Fruit fly (Drosophila melanogaster) whole organism, embryonic: Measurements from ENCODE around the gene RpL24-like.
A peak's percentile ranks its signal among the peaks of the same experiment; 100 is the strongest.

Experiments
- Abd-B ChIP-seq: fragments of 200-800 bp; sonication (Bioruptor generic); optimal IDR thresholded peaks from 2 replicates; lab custom pipeline; 2018; ENCODE audit warnings: missing biosample characterization, mild to moderate bottlenecking, missing genetic modification characterization, moderate library complexity
- Bdp1 ChIP-seq: fragments of 200-800 bp; sonication (Bioruptor generic); optimal IDR thresholded peaks from 3 replicates; lab custom pipeline; 2016; ENCODE audit warnings: missing biosample characterization, missing genetic modification characterization
- C15 ChIP-seq: fragments of 200-800 bp; sonication (Bioruptor generic); IDR thresholded peaks from 3 replicates; pipeline ENCODE4 v1.3.6; 2022; ENCODE audit warnings: missing biosample characterization, missing genetic modification characterization
- CG1024 ChIP-seq: fragments of 200-800 bp; sonication (Bioruptor generic); IDR thresholded peaks from 2 replicates; pipeline ENCODE4 v1.3.6; 2022; ENCODE audit warnings: missing biosample characterization, missing genetic modification characterization
- CG10431 ChIP-seq: fragments of 200-800 bp; sonication (Bioruptor generic); optimal IDR thresholded peaks from 3 replicates; lab custom pipeline; 2018; ENCODE audit warnings: missing biosample characterization, mild to moderate bottlenecking, missing genetic modification characterization
- CG10543 ChIP-seq: fragments of 200-800 bp; sonication (Bioruptor generic); optimal IDR thresholded peaks from 3 replicates; lab custom pipeline; 2017; ENCODE audit warnings: missing biosample characterization, mild to moderate bottlenecking, missing genetic modification characterization, moderate library complexity
- CG11247 ChIP-seq: fragments of 200-800 bp; sonication (Bioruptor generic); IDR thresholded peaks from 2 replicates; pipeline ENCODE4 v1.3.6; 2022; ENCODE audit warnings: missing biosample characterization, missing genetic modification characterization
- CG14050 ChIP-seq: fragments of 200-800 bp; sonication (Bioruptor generic); IDR thresholded peaks from 3 replicates; pipeline ENCODE4 v1.3.6; 2022; ENCODE audit warnings: missing biosample characterization, missing genetic modification characterization
- CG1602 ChIP-seq: fragments of 200-800 bp; sonication (Bioruptor generic); optimal IDR thresholded peaks from 3 replicates; lab custom pipeline; 2016; ENCODE audit warnings: missing biosample characterization, missing genetic modification characterization
- CG16813 ChIP-seq: fragments of 200-800 bp; sonication (Bioruptor generic); IDR thresholded peaks from 3 replicates; pipeline ENCODE4 v1.3.6; 2022; ENCODE audit warnings: missing biosample characterization, missing genetic modification characterization; ENCODE audit not compliant: partially characterized antibody
- CG17802 ChIP-seq: fragments of 200-800 bp; sonication (Bioruptor generic); optimal IDR thresholded peaks from 2 replicates; lab custom pipeline; 2018; ENCODE audit warnings: missing biosample characterization, mild to moderate bottlenecking, missing genetic modification characterization, moderate library complexity
- CG17829 ChIP-seq: fragments of 200-800 bp; optimal IDR thresholded peaks from 2 replicates; lab custom pipeline; 2019; ENCODE audit warnings: missing biosample characterization, mild to moderate bottlenecking, missing genetic modification characterization, moderate library complexity
- CG1792 ChIP-seq: fragments of 200-800 bp; sonication (Bioruptor generic); optimal IDR thresholded peaks from 2 replicates; lab custom pipeline; 2016; ENCODE audit warnings: missing biosample characterization, missing genetic modification characterization
- CG1832 ChIP-seq: fragments of 200-800 bp; sonication (Bioruptor generic); optimal IDR thresholded peaks from 2 replicates; lab custom pipeline; 2017; ENCODE audit warnings: missing biosample characterization, mild to moderate bottlenecking, missing genetic modification characterization, inconsistent platforms
- CG2678 ChIP-seq: fragments of 200-800 bp; sonication (Bioruptor generic); optimal IDR thresholded peaks from 3 replicates; lab custom pipeline; 2019; ENCODE audit warnings: missing biosample characterization, mild to moderate bottlenecking, missing genetic modification characterization, moderate library complexity
- CG4424 ChIP-seq: fragments of 200-800 bp; sonication (Bioruptor generic); optimal IDR thresholded peaks from 3 replicates; lab custom pipeline; 2016; ENCODE audit warnings: missing biosample characterization, missing genetic modification characterization
- CG4820 ChIP-seq: fragments of 200-800 bp; sonication (Bioruptor generic); optimal IDR thresholded peaks from 3 replicates; lab custom pipeline; 2016; ENCODE audit warnings: missing biosample characterization, missing genetic modification characterization
- CG7556 ChIP-seq: fragments of 200-800 bp; sonication (Bioruptor generic); optimal IDR thresholded peaks from 2 replicates; lab custom pipeline; 2017; ENCODE audit warnings: missing biosample characterization, mild to moderate bottlenecking, missing genetic modification characterization
- CG7963 ChIP-seq: fragments of 200-800 bp; sonication (Bioruptor generic); IDR thresholded peaks from 3 replicates; pipeline ENCODE4 v1.3.6; 2022; ENCODE audit warnings: missing biosample characterization, missing genetic modification characterization; ENCODE audit not compliant: partially characterized antibody
- CG8924 ChIP-seq: fragments of 200-800 bp; optimal IDR thresholded peaks from 3 replicates; lab custom pipeline; 2019; ENCODE audit warnings: missing biosample characterization, mild to moderate bottlenecking, missing genetic modification characterization, moderate library complexity
- CTCF ChIP-seq: fragments of 200-800 bp; sonication (Bioruptor generic); optimal IDR thresholded peaks from 2 replicates; lab custom pipeline; 2017; ENCODE audit warnings: missing biosample characterization, mild to moderate bottlenecking, missing genetic modification characterization, moderate library complexity
- CoRest ChIP-seq: fragments of 200-800 bp; sonication (Bioruptor generic); optimal IDR thresholded peaks from 3 replicates; lab custom pipeline; 2018; ENCODE audit warnings: missing biosample characterization, mild to moderate bottlenecking, missing genetic modification characterization, moderate library complexity
- D19A ChIP-seq: fragments of 200-800 bp; optimal IDR thresholded peaks from 3 replicates; lab custom pipeline; 2019; ENCODE audit warnings: missing biosample characterization, mild to moderate bottlenecking, missing genetic modification characterization, moderate library complexity
- Dek ChIP-seq: fragments of 200-800 bp; sonication (Bioruptor generic); optimal IDR thresholded peaks from 3 replicates; lab custom pipeline; 2019; ENCODE audit warnings: missing biosample characterization, mild to moderate bottlenecking, missing genetic modification characterization, moderate library complexity
- Dll ChIP-seq: fragments of 200-800 bp; sonication (Bioruptor generic); IDR thresholded peaks from 4 replicates; pipeline ENCODE4 v1.3.6; 2022; ENCODE audit warnings: missing biosample characterization, missing genetic modification characterization; ENCODE audit not compliant: partially characterized antibody
- Gug ChIP-seq: fragments of 200-800 bp; sonication (Bioruptor generic); IDR thresholded peaks from 4 replicates; pipeline ENCODE4 v1.3.6; 2022; ENCODE audit warnings: missing biosample characterization, missing genetic modification characterization
- HHEX ChIP-seq: fragments of 200-800 bp; sonication (Bioruptor generic); optimal IDR thresholded peaks from 3 replicates; lab custom pipeline; 2017; ENCODE audit warnings: missing biosample characterization, mild to moderate bottlenecking, missing genetic modification characterization, missing genetic modification reagents
- MTF-1 ChIP-seq: fragments of 200-800 bp; sonication (Bioruptor generic); optimal IDR thresholded peaks from 2 replicates; lab custom pipeline; 2018; ENCODE audit warnings: missing biosample characterization, mild to moderate bottlenecking, missing genetic modification characterization, borderline replicate concordance
- NK7.1 ChIP-seq: fragments of 200-800 bp; sonication (Bioruptor generic); optimal IDR thresholded peaks from 3 replicates; lab custom pipeline; 2016; ENCODE audit warnings: missing biosample characterization, missing genetic modification characterization
- Oaz ChIP-seq: fragments of 200-800 bp; sonication (Bioruptor generic); IDR thresholded peaks from 2 replicates; pipeline ENCODE4 v1.3.6; 2022; ENCODE audit warnings: missing biosample characterization, missing genetic modification characterization
- Rfx ChIP-seq: fragments of 200-800 bp; sonication (Bioruptor generic); IDR thresholded peaks from 2 replicates; pipeline ENCODE4 v1.3.6; 2022; ENCODE audit warnings: missing biosample characterization, missing genetic modification characterization
- abd-A ChIP-seq: fragments of 200-800 bp; sonication (Bioruptor generic); optimal IDR thresholded peaks from 3 replicates; lab custom pipeline; 2019; ENCODE audit warnings: missing biosample characterization, mild to moderate bottlenecking, missing genetic modification characterization, moderate library complexity
- bcd ChIP-seq: fragments of 200-800 bp; sonication (Bioruptor generic); optimal IDR thresholded peaks from 2 replicates; lab custom pipeline; 2017; ENCODE audit warnings: missing biosample characterization, mild to moderate bottlenecking, missing genetic modification characterization
- cato ChIP-seq: fragments of 200-800 bp; sonication (Bioruptor generic); optimal IDR thresholded peaks from 2 replicates; lab custom pipeline; 2016; ENCODE audit warnings: missing biosample characterization, missing genetic modification characterization, borderline replicate concordance
- caup ChIP-seq: fragments of 200-800 bp; sonication (Bioruptor generic); optimal IDR thresholded peaks from 3 replicates; lab custom pipeline; 2017; ENCODE audit warnings: missing biosample characterization, mild to moderate bottlenecking, missing genetic modification characterization, moderate library complexity; ENCODE audit not compliant: severe bottlenecking
- ci ChIP-seq: fragments of 200-800 bp; sonication (Bioruptor generic); IDR thresholded peaks from 3 replicates; pipeline ENCODE4 v1.3.6; 2022; ENCODE audit warnings: missing biosample characterization, missing genetic modification characterization
- da ChIP-seq: fragments of 200-800 bp; sonication (Bioruptor generic); optimal IDR thresholded peaks from 2 replicates; lab custom pipeline; 2016; ENCODE audit warnings: missing biosample characterization, missing genetic modification characterization
- disco-r ChIP-seq: fragments of 200-800 bp; sonication (Bioruptor generic); optimal IDR thresholded peaks from 2 replicates; lab custom pipeline; 2016; ENCODE audit warnings: missing biosample characterization, missing genetic modification characterization
- dmrt11E ChIP-seq: fragments of 200-800 bp; sonication (Bioruptor generic); optimal IDR thresholded peaks from 3 replicates; lab custom pipeline; 2018; ENCODE audit warnings: missing biosample characterization, mild to moderate bottlenecking, missing genetic modification characterization, moderate library complexity
- gt ChIP-seq: fragments of 200-800 bp; sonication (Bioruptor generic); IDR thresholded peaks from 2 replicates; pipeline ENCODE4 v1.3.6; 2022; ENCODE audit warnings: missing biosample characterization, missing genetic modification characterization
- hb ChIP-seq: fragments of 200-800 bp; sonication (Bioruptor generic); IDR thresholded peaks from 3 replicates; pipeline ENCODE4 v1.3.6; 2022; ENCODE audit warnings: missing biosample characterization, missing genetic modification characterization; ENCODE audit not compliant: partially characterized antibody
- jumu ChIP-seq: fragments of 200-800 bp; sonication (Bioruptor generic); optimal IDR thresholded peaks from 3 replicates; lab custom pipeline; 2016; ENCODE audit warnings: missing biosample characterization, missing genetic modification characterization
- mirr ChIP-seq: fragments of 200-800 bp; sonication (Bioruptor generic); optimal IDR thresholded peaks from 3 replicates; lab custom pipeline; 2018; ENCODE audit warnings: missing biosample characterization, mild to moderate bottlenecking, missing genetic modification characterization
- odd ChIP-seq: fragments of 200-800 bp; sonication (Bioruptor generic); optimal IDR thresholded peaks from 2 replicates; lab custom pipeline; 2017; ENCODE audit warnings: missing biosample characterization, mild to moderate bottlenecking, missing genetic modification characterization
- pfk ChIP-seq: fragments of 200-800 bp; sonication (Bioruptor generic); optimal IDR thresholded peaks from 2 replicates; lab custom pipeline; 2018; ENCODE audit warnings: missing biosample characterization, mild to moderate bottlenecking, missing genetic modification characterization, moderate library complexity
- prd ChIP-seq, 3 experiments: fragments of >200 bp in 2 of 3; fragments of 200-800 bp in 1 of 3; sonication (Bioruptor generic) in 1 of 3; optimal IDR thresholded peaks in 2 of 3; IDR thresholded peaks in 1 of 3; 2 replicates in 2 of 3; 3 replicates in 1 of 3; pipeline versions ENCODE4 v1.3.6 to Lab custom; 2017 to 2022; ENCODE audit warnings: missing biosample characterization in 1 of 3, missing genetic modification characterization in 1 of 3
- shn ChIP-seq: fragments of 200-800 bp; sonication (Bioruptor generic); optimal IDR thresholded peaks from 3 replicates; lab custom pipeline; 2016; ENCODE audit warnings: missing biosample characterization, missing genetic modification characterization
- stwl ChIP-seq: fragments of 200-800 bp; sonication (Bioruptor generic); optimal IDR thresholded peaks from 3 replicates; lab custom pipeline; 2018; ENCODE audit warnings: missing biosample characterization, mild to moderate bottlenecking, missing genetic modification characterization, moderate library complexity
- z ChIP-seq: fragments of 200-800 bp; sonication (Bioruptor generic); IDR thresholded peaks from 3 replicates; pipeline ENCODE4 v1.3.6; 2022; ENCODE audit warnings: missing biosample characterization, missing genetic modification characterization

The RpL24-like gene

dm6 chr3R:11435537-11436234 is 4.3 kb upstream of the RpL24-like start, which contains the start of the genes Exd2 and CG5281 (continued):
- TF ChIP-seq CG16813 (no peak), CoRest (peak; percentile 90), CG7556 (GFP tag; lab: Kevin White, UChicago) (peak; percentile 43), bcd (GFP tag; lab: Kevin White, UChicago) (peak; percentile 39), CG10543 (GFP tag; lab: Kevin White, UChicago) (peak; percentile 59), CG17829 (tag; lab: Kevin White, UChicago) (peak; percentile 44), C15 (GFP tag; lab: Robert Waterston, UW) (no peak), z (GFP tag; lab: Robert Waterston, UW) (no peak), stwl (peak; percentile 77), pfk (no peak), disco-r (GFP tag; lab: Kevin White, UChicago) (peak; percentile 15), CG8924 (tag; lab: Kevin White, UChicago) (peak; percentile 38), Gug (GFP tag; lab: Robert Waterston, UW) (no peak), Rfx (GFP tag; lab: Robert Waterston, UW) (peak; percentile 43; the same call in 1 of the 2 replicates), gt (GFP tag; lab: Robert Waterston, UW) (no peak), Oaz (no peak), caup (peak; percentile 51), CG14050 (GFP tag; lab: Robert Waterston, UW) (0 out of 3 replicates have a peak, but pooled peaks have one; percentile 23), hb (no peak), MTF-1 (GFP tag; lab: Kevin White, UChicago) (peak; percentile 39), CG1602 (GFP tag; lab: Kevin White, UChicago) (peak; percentile 42), CG11247 (GFP tag; lab: Robert Waterston, UW) (no peak), Abd-B (GFP tag; lab: Kevin White, UChicago) (peak; percentile 53), NK7.1 (GFP tag; lab: Kevin White, UChicago) (peak; percentile 15), prd (optimal IDR thresholded peaks at IDR 0.05; lab: Kevin White, UChicago) (no peak), prd (GFP tag; IDR thresholded peaks at IDR 0.05; lab: Robert Waterston, UW) (0 out of 3 replicates have a peak, but pooled peaks have one; percentile 22), dmrt11E (peak; percentile 59), abd-A (tag; lab: Kevin White, UChicago) (no peak), CG2678 (tag; lab: Kevin White, UChicago) (no peak), CG4424 (GFP tag; lab: Kevin White, UChicago) (peak; percentile 43), CTCF (peak; percentile 13), shn (GFP tag; lab: Kevin White, UChicago) (peak; percentile 44), Bdp1 (GFP tag; lab: Kevin White, UChicago) (peak; percentile 27), HHEX (GFP tag; lab: Kevin White, UChicago) (peak; percentile 45), da (GFP tag; lab: Kevin White, UChicago) (peak; percentile 29), ci (GFP tag; lab: Robert Waterston, UW) (peak; percentile 77; the same call in 2 of the 3 replicates), CG10431 (peak; percentile 12), CG7963 (GFP tag; lab: Robert Waterston, UW) (no peak), cato (GFP tag; lab: Kevin White, UChicago) (peak; percentile 22), Dll (GFP tag; lab: Robert Waterston, UW) (peak; percentile 65; the same call in 3 of the 4 replicates), CG17802 (tag; lab: Kevin White, UChicago) (no peak), mirr (GFP tag; lab: Kevin White, UChicago) (peak; percentile 7), jumu (GFP tag; lab: Kevin White, UChicago) (peak; percentile 17), odd (GFP tag; lab: Kevin White, UChicago) (no peak), Dek (tag; lab: Kevin White, UChicago) (no peak), CG1024 (no peak), CG4820 (no peak), D19A (no peak), CG1792 (GFP tag; lab: Kevin White, UChicago) (no peak), CG1832 (no peak)
